Worm (Caenorhabditis elegans) whole organism, young adult: ENCODE results near the gene damt-1.

ENCODE experiments used
- B0336.3 ChIP-seq: fragments of 200-800 bp; sonication (Bioruptor generic); IDR thresholded peaks from 2 replicates; pipeline ENCODE4 v1.3.6; 2022; ENCODE audit warnings: missing genetic modification characterization, missing compliant biosample characterization
- F23B12.7 ChIP-seq: sonication (generic microtip); optimal IDR thresholded peaks from 2 replicates; lab custom pipeline; 2017; ENCODE audit warnings: missing genetic modification characterization, mild to moderate bottlenecking, missing compliant biosample characterization, antibody characterized with exemption, moderate library complexity; ENCODE audit not compliant: insufficient read depth
- F33H1.4 ChIP-seq: fragments of 200-800 bp; sonication (Bioruptor generic); IDR thresholded peaks from 2 replicates; pipeline ENCODE4 v1.3.6; 2022; ENCODE audit warnings: missing genetic modification reagents, missing genetic modification characterization, missing compliant biosample characterization
- F52B5.7 ChIP-seq: sonication (generic microtip); optimal IDR thresholded peaks from 2 replicates; lab custom pipeline; 2016; ENCODE audit warnings: mild to moderate bottlenecking, missing genetic modification characterization, missing compliant biosample characterization
- T26A5.8 ChIP-seq: sonication (generic microtip); optimal IDR thresholded peaks from 2 replicates; lab custom pipeline; 2016; ENCODE audit warnings: missing genetic modification characterization, missing compliant biosample characterization
- Y79H2A.3 ChIP-seq: fragments of 200-800 bp; sonication (Bioruptor generic); conservative IDR thresholded peaks from 2 replicates; pipeline ENCODE4 v1.3.6; 2022; ENCODE audit warnings: missing genetic modification reagents, missing genetic modification characterization, missing compliant biosample characterization
- Y95B8A.8 ChIP-seq: fragments of 200-800 bp; sonication (Bioruptor generic); IDR thresholded peaks from 2 replicates; pipeline ENCODE4 v1.3.6; 2022; ENCODE audit warnings: missing genetic modification reagents, missing genetic modification characterization, missing compliant biosample characterization
- ZK185.1 ChIP-seq: sonication (generic microtip); optimal IDR thresholded peaks from 2 replicates; lab custom pipeline; 2016; ENCODE audit warnings: mild to moderate bottlenecking, missing genetic modification characterization, missing compliant biosample characterization; ENCODE audit not compliant: poor library complexity, severe bottlenecking
- ama-1 ChIP-seq, 3 experiments: fragments of 150-350 bp in 1 of 3; sonication (generic microtip) in 2 of 3; optimal IDR thresholded peaks; 2 replicates each; lab custom pipeline; 2014 to 2018; ENCODE audit warnings: missing biosample characterization in 2 of 3, missing genetic modification characterization in 2 of 3, missing genetic modification reagents in 2 of 3
- athp-1 ChIP-seq: sonication (generic microtip); optimal IDR thresholded peaks from 2 replicates; lab custom pipeline; 2017; ENCODE audit warnings: mild to moderate bottlenecking, missing genetic modification characterization, missing compliant biosample characterization
- attf-6 ChIP-seq: fragments of 200-800 bp; sonication (Bioruptor generic); IDR thresholded peaks from 2 replicates; pipeline ENCODE4 v1.3.6; 2022; ENCODE audit warnings: missing genetic modification reagents, missing genetic modification characterization, missing compliant biosample characterization
- bed-2 ChIP-seq: fragments of 200-800 bp; sonication (Bioruptor generic); IDR thresholded peaks from 2 replicates; pipeline ENCODE4 v1.3.6; 2022; ENCODE audit warnings: missing genetic modification reagents, missing genetic modification characterization, missing compliant biosample characterization
- cebp-1 ChIP-seq, 2 experiments: fragments of 200-800 bp in 1 of 2; sonication (Bioruptor generic) in 1 of 2; sonication (generic microtip) in 1 of 2; IDR thresholded peaks in 1 of 2; optimal IDR thresholded peaks in 1 of 2; 2 replicates each; pipeline versions ENCODE4 v1.3.6 to Lab custom; 2017 to 2022; ENCODE audit warnings: missing compliant biosample characterization in 2 of 2, missing genetic modification characterization in 2 of 2, mild to moderate bottlenecking in 1 of 2, missing genetic modification reagents in 1 of 2, moderate library complexity in 1 of 2
- cebp-2 ChIP-seq: fragments of 200-800 bp; sonication (Bioruptor generic); IDR thresholded peaks from 2 replicates; pipeline ENCODE4 v1.3.6; 2022; ENCODE audit warnings: missing genetic modification characterization, missing compliant biosample characterization
- ceh-27 ChIP-seq: fragments of 200-800 bp; sonication (Bioruptor generic); optimal IDR thresholded peaks from 2 replicates; lab custom pipeline; 2018; ENCODE audit warnings: mild to moderate bottlenecking, missing genetic modification characterization, moderate library complexity, missing compliant biosample characterization
- ekl-4 ChIP-seq: fragments of 200-800 bp; sonication (Bioruptor generic); IDR thresholded peaks from 2 replicates; pipeline ENCODE4 v1.3.6; 2022; ENCODE audit warnings: missing genetic modification reagents, missing genetic modification characterization, missing compliant biosample characterization
- fkh-3 ChIP-seq: sonication (generic microtip); optimal IDR thresholded peaks from 2 replicates; lab custom pipeline; 2016; ENCODE audit warnings: mild to moderate bottlenecking, missing genetic modification characterization, missing compliant biosample characterization
- him-1 ChIP-seq: sonication (generic microtip); optimal IDR thresholded peaks from 2 replicates; lab custom pipeline; 2016; ENCODE audit warnings: missing genotype, missing genetic modification reagents, missing genetic modification characterization, missing compliant biosample characterization
- hrde-1 ChIP-seq: sonication (generic microtip); optimal IDR thresholded peaks from 2 replicates; lab custom pipeline; 2016; ENCODE audit warnings: missing genetic modification characterization, mild to moderate bottlenecking, missing compliant biosample characterization, moderate library complexity, missing genotype, missing genetic modification reagents, borderline replicate concordance
- hsf-1 ChIP-seq: fragments of 200-800 bp; sonication (Bioruptor generic); IDR thresholded peaks from 2 replicates; pipeline ENCODE4 v1.3.6; 2022; ENCODE audit warnings: missing genetic modification reagents, missing genetic modification characterization, missing compliant biosample characterization
- lin-26 ChIP-seq: fragments of 200-800 bp; sonication (Bioruptor generic); IDR thresholded peaks from 2 replicates; pipeline ENCODE4 v1.3.6; 2022; ENCODE audit warnings: missing genetic modification reagents, missing genetic modification characterization, missing compliant biosample characterization
- lin-35 ChIP-seq, 3 experiments: fragments of 150-350 bp in 2 of 3; sonication (generic microtip) in 1 of 3; optimal IDR thresholded peaks; 2 replicates each; lab custom pipeline; 2014 to 2018; ENCODE audit warnings: missing biosample characterization in 3 of 3, missing genetic modification characterization in 3 of 3, missing genetic modification reagents in 3 of 3
- lin-40 ChIP-seq: sonication (generic microtip); optimal IDR thresholded peaks from 2 replicates; lab custom pipeline; 2016; ENCODE audit warnings: missing genetic modification characterization, mild to moderate bottlenecking, missing compliant biosample characterization, missing genotype, missing genetic modification reagents
- lin-54 ChIP-seq: fragments of 200-800 bp; sonication (Bioruptor generic); optimal IDR thresholded peaks from 2 replicates; lab custom pipeline; 2018; ENCODE audit warnings: mild to moderate bottlenecking, missing genetic modification characterization, missing compliant biosample characterization
- lsl-1 ChIP-seq: fragments of 200-800 bp; sonication (Bioruptor generic); optimal IDR thresholded peaks from 2 replicates; lab custom pipeline; 2018; ENCODE audit warnings: mild to moderate bottlenecking, missing genetic modification characterization, moderate library complexity, missing compliant biosample characterization
- lsy-27 ChIP-seq: sonication (generic microtip); optimal IDR thresholded peaks from 2 replicates; lab custom pipeline; 2017; ENCODE audit warnings: missing genetic modification characterization, mild to moderate bottlenecking, missing compliant biosample characterization, antibody characterized with exemption, missing genotype, borderline replicate concordance; ENCODE audit not compliant: insufficient read depth
- madf-10 ChIP-seq: sonication (generic microtip); optimal IDR thresholded peaks from 2 replicates; lab custom pipeline; 2016; ENCODE audit warnings: mild to moderate bottlenecking, missing genetic modification characterization, missing compliant biosample characterization
- madf-6 ChIP-seq: fragments of 200-800 bp; sonication (Bioruptor generic); IDR thresholded peaks from 2 replicates; pipeline ENCODE4 v1.3.6; 2022; ENCODE audit warnings: missing genetic modification reagents, missing genetic modification characterization, missing compliant biosample characterization
- mel-28 ChIP-seq: sonication (generic microtip); optimal IDR thresholded peaks from 2 replicates; lab custom pipeline; 2016; ENCODE audit warnings: borderline replicate concordance, mild to moderate bottlenecking, missing genetic modification characterization, missing compliant biosample characterization
- nfyb-1 ChIP-seq: fragments of 200-800 bp; sonication (Bioruptor generic); IDR thresholded peaks from 2 replicates; pipeline ENCODE4 v1.3.6; 2022; ENCODE audit warnings: missing genetic modification reagents, missing genetic modification characterization, missing compliant biosample characterization
- rcor-1 ChIP-seq: fragments of 200-800 bp; sonication (Bioruptor generic); IDR thresholded peaks from 2 replicates; pipeline ENCODE4 v1.3.6; 2022; ENCODE audit warnings: missing genetic modification reagents, missing genetic modification characterization, missing compliant biosample characterization
- rec-8 ChIP-seq, 2 experiments: sonication (generic microtip); optimal IDR thresholded peaks; 2 replicates each; lab custom pipeline; 2016; ENCODE audit warnings: mild to moderate bottlenecking in 2 of 2, missing genetic modification characterization in 2 of 2, missing genetic modification reagents in 2 of 2, missing genotype in 2 of 2, missing biosample characterization in 1 of 2, missing compliant biosample characterization in 1 of 2, moderate library complexity in 1 of 2
- sea-2 ChIP-seq: fragments of 200-800 bp; sonication (Bioruptor generic); IDR thresholded peaks from 2 replicates; pipeline ENCODE4 v1.3.6; 2022; ENCODE audit warnings: missing genetic modification characterization, missing compliant biosample characterization
- snpc-1.3 ChIP-seq: sonication (generic microtip); optimal IDR thresholded peaks from 2 replicates; lab custom pipeline; 2017; ENCODE audit warnings: missing genetic modification characterization, mild to moderate bottlenecking, missing compliant biosample characterization, antibody characterized with exemption, moderate library complexity, missing genotype, missing genetic modification reagents; ENCODE audit not compliant: insufficient read depth
- snpc-3.4 ChIP-seq: sonication (generic microtip); optimal IDR thresholded peaks from 2 replicates; lab custom pipeline; 2017; ENCODE audit warnings: missing genetic modification characterization, mild to moderate bottlenecking, missing compliant biosample characterization, antibody characterized with exemption, moderate library complexity, missing genotype, missing genetic modification reagents
- snpc-4 ChIP-seq, 5 experiments: fragments of 150-350 bp in 1 of 5; sonication (generic microtip) in 4 of 5; optimal IDR thresholded peaks; 2 replicates each; lab custom pipeline; 2014 to 2018; ENCODE audit warnings: missing genetic modification characterization in 5 of 5, missing biosample characterization in 3 of 5, antibody characterized with exemption in 2 of 5, mild to moderate bottlenecking in 2 of 5, missing compliant biosample characterization in 2 of 5, missing genotype in 2 of 5, moderate library complexity in 2 of 5, missing genetic modification reagents in 1 of 5
- tbx-9 ChIP-seq: sonication (generic microtip); optimal IDR thresholded peaks from 2 replicates; lab custom pipeline; 2016; ENCODE audit warnings: borderline replicate concordance, missing genetic modification characterization, inconsistent platforms, missing compliant biosample characterization
- tlf-1 ChIP-seq: fragments of 200-800 bp; sonication (Bioruptor generic); optimal IDR thresholded peaks from 2 replicates; lab custom pipeline; 2018; ENCODE audit warnings: mild to moderate bottlenecking, missing genetic modification characterization, missing compliant biosample characterization
- xnd-1 ChIP-seq: sonication (generic microtip); optimal IDR thresholded peaks from 2 replicates; lab custom pipeline; 2016; ENCODE audit warnings: missing genotype, missing genetic modification reagents, missing genetic modification characterization, missing compliant biosample characterization
- ztf-6 ChIP-seq: fragments of 200-800 bp; sonication (Bioruptor generic); IDR thresholded peaks from 2 replicates; pipeline ENCODE4 v1.3.6; 2022; ENCODE audit warnings: missing genetic modification reagents, missing genetic modification characterization, missing compliant biosample characterization

damt-1 gene

DNA sequence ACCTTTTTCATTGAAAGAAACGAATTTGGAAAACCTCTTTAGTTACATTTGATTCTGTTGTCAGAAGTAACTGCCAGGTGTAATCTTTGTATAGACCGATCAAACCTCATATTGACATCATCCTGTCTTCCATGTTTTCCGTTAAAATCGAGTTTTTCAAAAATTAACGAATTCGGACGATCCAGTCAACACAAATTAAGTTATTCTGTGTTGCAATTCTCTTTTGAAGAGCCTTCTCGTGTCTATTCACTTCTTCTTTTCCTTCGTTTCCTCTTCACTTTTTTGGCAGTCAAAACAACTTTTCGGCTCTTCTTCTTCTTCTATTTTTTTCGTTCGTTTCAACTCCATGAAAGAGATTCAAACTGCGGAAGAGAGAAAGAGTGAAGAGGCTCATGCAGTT lies 11.8 kb upstream of the damt-1 start:
- TF ChIP-seq ceh-27 (GFP tag; lab: Kevin White, UChicago) (no peak), lin-35 (GFP tag; optimal IDR thresholded peaks at IDR 0.05; lab: Kevin White, UChicago) (no peak), madf-6 (no peak), ztf-6 (GFP tag; lab: Robert Waterston, UW) (no peak), him-1 (tag; lab: Kevin White, UChicago) (no peak), Y79H2A.3 (no peak)
- TF ChIP-seq, all 124 proteins: peak for 0

DNA sequence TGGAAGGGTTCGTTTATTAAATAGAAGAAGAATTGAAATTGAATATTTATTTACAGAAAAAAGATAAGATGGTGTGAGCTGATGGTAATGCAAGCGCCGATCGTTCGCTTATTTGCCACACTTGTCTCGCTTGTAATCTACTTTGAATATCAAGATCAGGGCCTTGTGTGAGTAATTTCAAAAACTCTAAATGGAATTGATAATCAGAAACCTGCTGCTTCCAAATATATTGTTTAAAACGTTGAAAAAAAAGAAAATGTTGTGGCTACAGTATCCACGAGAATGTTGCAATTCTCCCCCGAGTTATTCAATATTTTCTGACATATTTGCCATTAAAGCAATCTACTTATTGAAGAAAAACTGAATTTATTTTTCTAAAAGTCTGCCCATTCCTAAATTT lies 9.1 kb upstream of the damt-1 start:
- TF ChIP-seq snpc-1.3 (tag; lab: Kevin White, UChicago), result no peak
- TF ChIP-seq sea-2 (GFP tag; lab: Robert Waterston, UW), result no peak
- TF ChIP-seq tbx-9 (tag; lab: Kevin White, UChicago), result no peak
- TF ChIP-seq mel-28 (tag; lab: Kevin White, UChicago), result no peak
- no peak for TF ChIP-seq madf-10

DNA sequence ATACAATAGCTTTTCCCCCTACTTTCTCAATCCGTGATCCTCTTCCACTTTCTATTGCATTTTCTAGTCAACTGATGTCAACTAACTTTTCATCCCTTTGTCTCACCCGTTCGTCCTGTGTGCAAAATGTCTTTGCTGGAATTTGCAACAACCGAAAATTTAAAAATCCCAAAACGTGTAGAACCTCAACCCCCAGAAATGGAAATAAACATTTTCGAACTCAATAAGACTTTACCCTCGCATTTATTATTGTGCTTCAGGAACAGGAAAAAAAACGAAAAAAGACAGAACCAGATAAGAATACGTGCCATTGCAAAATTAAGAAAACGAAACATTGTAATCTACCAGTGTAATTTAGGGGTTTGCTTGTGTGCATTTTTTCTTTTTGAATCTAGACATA lies 7.8 kb upstream of the damt-1 start:
- TF ChIP-seq lin-54 (GFP tag; lab: Kevin White, UChicago) (peak; percentile 20), hsf-1 (GFP tag; lab: Robert Waterston, UW) (peak; percentile 67), cebp-1 (GFP tag; IDR thresholded peaks at IDR 0.05; lab: Robert Waterston, UW) (no peak), cebp-1 (tag; optimal IDR thresholded peaks at IDR 0.05; lab: Kevin White, UChicago) (peak; percentile 24), ekl-4 (GFP tag; lab: Robert Waterston, UW) (peak; percentile 43; the same call in 1 of the 2 replicates), B0336.3 (GFP tag; lab: Robert Waterston, UW) (peak; percentile 60; the same call in 1 of the 2 replicates), lin-26 (GFP tag; lab: Robert Waterston, UW) (peak; percentile 38; the same call in 1 of the 2 replicates), fkh-3 (no peak), snpc-3.4 (tag; lab: Kevin White, UChicago) (peak; percentile 50), F52B5.7 (tag; lab: Kevin White, UChicago) (peak; percentile 43), F23B12.7 (no peak), tlf-1 (GFP tag; lab: Kevin White, UChicago) (no peak), Y95B8A.8 (peak; percentile 63; the same call in 1 of the 2 replicates), him-1 (tag; lab: Kevin White, UChicago) (peak; percentile 3), ZK185.1 (tag; lab: Kevin White, UChicago) (peak; percentile 35), nfyb-1 (GFP tag; lab: Robert Waterston, UW) (peak; percentile 58; the same call in 1 of the 2 replicates), madf-6 (peak; percentile 40; the same call in 1 of the 2 replicates), cebp-2 (no peak), ama-1 (optimal IDR thresholded peaks at IDR 0.05; lab: Kevin White, UChicago) (no peak), ama-1 (GFP tag; optimal IDR thresholded peaks at IDR 0.05; lab: Kevin White, UChicago) (peak in 1 of 2 experiments; percentile 45), T26A5.8 (tag; lab: Kevin White, UChicago) (no peak), snpc-4 (GFP tag; optimal IDR thresholded peaks at IDR 0.05; lab: Kevin White, UChicago) (peak; percentile 24), snpc-4 (tag; optimal IDR thresholded peaks at IDR 0.05; lab: Kevin White, UChicago) (peak in 1 of 4 experiments; percentile 30), athp-1 (no peak), hrde-1 (tag; lab: Kevin White, UChicago) (peak; percentile 68)

DNA sequence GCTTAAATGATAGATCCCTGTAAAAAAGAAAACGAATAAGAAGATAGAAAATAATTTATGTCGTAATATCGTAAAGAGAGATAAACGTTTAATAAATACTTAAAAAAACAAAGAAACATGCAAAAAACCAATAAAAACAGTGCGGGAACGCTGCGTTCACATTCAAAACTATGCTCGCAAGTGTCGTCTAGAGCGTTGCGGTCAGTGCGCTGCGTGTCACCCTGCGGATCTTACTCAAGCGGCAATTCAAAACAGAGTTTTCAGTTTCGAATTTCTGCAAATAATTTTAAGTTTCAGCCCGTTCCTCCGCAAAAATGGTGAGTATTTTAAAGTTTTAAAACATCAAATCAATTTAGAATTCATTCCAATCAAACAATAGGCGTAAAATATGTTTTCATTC lies 5.1 kb upstream of the damt-1 start, which contains the start of the genes tiar-1 and lelo-4:
Gene tiar-1 (minus strand): TSS at position 17 of the 400 bp plus-strand sequence.
Gene lelo-4 (plus strand): TSS at position 118 of the 400 bp plus-strand sequence.
- TF ChIP-seq bed-2 (GFP tag; lab: Robert Waterston, UW) (no peak), ekl-4 (GFP tag; lab: Robert Waterston, UW) (0 out of 2 replicates have a peak, but pooled peaks have one; percentile 31), fkh-3 (no peak), xnd-1 (tag; lab: Kevin White, UChicago) (no peak), attf-6 (GFP tag; lab: Robert Waterston, UW) (no peak), lsy-27 (peak; percentile 48), lin-40 (peak; percentile 16), lsl-1 (peak; percentile 14), madf-6 (peak; percentile 53; the same call in 1 of the 2 replicates), rcor-1 (GFP tag; lab: Robert Waterston, UW) (no peak), hsf-1 (GFP tag; lab: Robert Waterston, UW) (no peak), rec-8 (tag; optimal IDR thresholded peaks at IDR 0.05; lab: Kevin White, UChicago) (no peak), snpc-3.4 (tag; lab: Kevin White, UChicago) (peak; percentile 72), F33H1.4 (GFP tag; lab: Robert Waterston, UW) (no peak; the same call in 1 of the 2 replicates)
